Fruit fly (Drosophila melanogaster) Kc167 (cell line): ENCODE results near the gene escl.

Experiments used
- Myc ChIP-seq: fragments of >200 bp; optimal IDR thresholded peaks from 2 replicates; lab custom pipeline; 2017; ENCODE audit warnings: missing external identifiers
- Sin3A ChIP-seq: fragments of >200 bp; optimal IDR thresholded peaks from 2 replicates; lab custom pipeline; 2018; ENCODE audit warnings: missing external identifiers
- h ChIP-seq: fragments of >200 bp; optimal IDR thresholded peaks from 3 replicates; lab custom pipeline; 2018; ENCODE audit warnings: missing external identifiers
- psq ChIP-seq: fragments of >200 bp; optimal IDR thresholded peaks from 2 replicates; lab custom pipeline; 2017; ENCODE audit warnings: missing external identifiers
- ttk ChIP-seq: sonication (Bioruptor generic); optimal IDR thresholded peaks from 2 replicates; lab custom pipeline; 2017; ENCODE audit warnings: missing external identifiers

DNA sequence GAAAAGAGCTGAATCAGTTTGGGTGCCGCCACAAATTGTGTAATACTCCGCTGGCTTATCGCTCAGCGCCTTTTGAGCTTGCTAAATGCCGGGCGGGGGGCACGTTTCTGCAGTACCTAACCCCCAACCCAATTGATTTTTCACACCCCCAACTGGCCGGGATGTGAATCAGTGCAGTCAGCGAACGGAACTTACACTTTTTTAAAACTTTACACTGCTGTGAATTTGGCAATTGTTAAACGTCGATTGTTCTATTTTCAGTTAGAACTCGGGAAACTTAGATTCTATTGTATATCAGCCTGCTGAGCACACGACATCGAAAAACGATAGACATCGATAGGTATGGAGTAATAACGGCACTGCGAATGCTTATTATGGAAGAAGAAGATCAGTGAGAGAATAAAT, 47.5 kb downstream of the escl start, which contains the start of gene Tom70:
- TF ChIP-seq h (lab: Kevin White, UChicago): no peak
- TF ChIP-seq ttk (lab: Kevin White, UChicago): no peak
- no peak for TF ChIP-seq Sin3A (lab: Kevin White, UChicago)
- no peak for TF ChIP-seq psq
- TF ChIP-seq Myc: no peak
